Worm (Caenorhabditis elegans) whole organism, early embryonic: Measurements from ENCODE around the gene F59H6.14.
"Not testable (repeated sequence)": the region's sequence is repeated elsewhere in the genome, so short reads cannot be mapped to it uniquely, and the experiment has no call there.

Experiments used
- B0310.2 ChIP-seq: sonication (generic microtip); optimal IDR thresholded peaks from 2 replicates; lab custom pipeline; 2016; ENCODE audit warnings: mild to moderate bottlenecking, missing genetic modification characterization, missing compliant biosample characterization
- F13C5.2 ChIP-seq: sonication (generic microtip); optimal IDR thresholded peaks from 2 replicates; lab custom pipeline; 2017; ENCODE audit warnings: mild to moderate bottlenecking, missing genetic modification characterization, inconsistent platforms, missing compliant biosample characterization
- aly-1 ChIP-seq: sonication (generic microtip); optimal IDR thresholded peaks from 2 replicates; lab custom pipeline; 2016; ENCODE audit warnings: missing genetic modification characterization, missing compliant biosample characterization
- ama-1 ChIP-seq: fragments of 150-350 bp; optimal IDR thresholded peaks from 2 replicates; lab custom pipeline; 2014
- ceh-13 ChIP-seq: fragments of 200-800 bp; sonication (Bioruptor generic); optimal IDR thresholded peaks from 2 replicates; lab custom pipeline; 2018; ENCODE audit warnings: mild to moderate bottlenecking, missing genetic modification characterization, missing compliant biosample characterization
- ceh-36 ChIP-seq: sonication (generic microtip); optimal IDR thresholded peaks from 2 replicates; lab custom pipeline; 2016; ENCODE audit warnings: missing genetic modification characterization, inconsistent platforms, missing compliant biosample characterization
- ets-7 ChIP-seq: sonication (generic microtip); optimal IDR thresholded peaks from 2 replicates; lab custom pipeline; 2016; ENCODE audit warnings: missing genotype, missing genetic modification characterization, missing compliant biosample characterization
- flt-1 ChIP-seq: fragments of 200-800 bp; sonication (Bioruptor generic); IDR thresholded peaks from 2 replicates; pipeline ENCODE4 v1.3.6; 2022; ENCODE audit warnings: missing genetic modification characterization, missing compliant biosample characterization
- hmbx-1 ChIP-seq: sonication (generic microtip); optimal IDR thresholded peaks from 2 replicates; lab custom pipeline; 2016; ENCODE audit warnings: mild to moderate bottlenecking, missing genetic modification characterization, missing compliant biosample characterization
- hmg-4 ChIP-seq: fragments of 200-800 bp; sonication (Bioruptor generic); optimal IDR thresholded peaks from 2 replicates; lab custom pipeline; 2018; ENCODE audit warnings: mild to moderate bottlenecking, missing genetic modification characterization, missing compliant biosample characterization
- hnd-1 ChIP-seq: sonication (generic microtip); optimal IDR thresholded peaks from 2 replicates; lab custom pipeline; 2016; ENCODE audit warnings: missing genetic modification characterization, missing compliant biosample characterization
- pes-1 ChIP-seq: fragments of 200-800 bp; sonication (Bioruptor generic); IDR thresholded peaks from 2 replicates; pipeline ENCODE4 v1.3.6; 2022; ENCODE audit warnings: missing genetic modification reagents, missing genetic modification characterization, missing compliant biosample characterization
- scrt-1 ChIP-seq: fragments of 200-800 bp; sonication (Bioruptor generic); IDR thresholded peaks from 2 replicates; pipeline ENCODE4 v1.3.6; 2022; ENCODE audit warnings: missing genetic modification characterization, missing compliant biosample characterization
- sea-1 ChIP-seq: fragments of 200-800 bp; sonication (Bioruptor generic); conservative IDR thresholded peaks from 2 replicates; pipeline ENCODE4 v1.3.6; 2022; ENCODE audit warnings: missing genetic modification characterization, missing compliant biosample characterization
- tbx-11 ChIP-seq: fragments of 200-800 bp; sonication (Bioruptor generic); IDR thresholded peaks from 2 replicates; pipeline ENCODE4 v1.3.6; 2022; ENCODE audit warnings: missing genetic modification characterization, missing compliant biosample characterization
- tbx-37 ChIP-seq: fragments of 200-800 bp; sonication (Bioruptor generic); conservative IDR thresholded peaks from 2 replicates; pipeline ENCODE4 v1.3.6; 2022; ENCODE audit warnings: missing genetic modification reagents, missing genetic modification characterization, missing compliant biosample characterization
- tra-4 ChIP-seq: sonication (generic microtip); optimal IDR thresholded peaks from 2 replicates; lab custom pipeline; 2017; ENCODE audit warnings: missing genetic modification characterization, missing compliant biosample characterization

F59H6.14 gene

ce11 chrII:2012698-2013097 is 20.7 kb upstream of the F59H6.14 start, which contains the start of gene F59H6.15:
F59H6.15 (plus strand) TSS chrII:2012998.
- no peak for TF ChIP-seq tra-4
- TF ChIP-seq ceh-13, result no peak
- no peak for TF ChIP-seq B0310.2 (tag; lab: Kevin White, UChicago)
- TF ChIP-seq ets-7, result no peak
- no peak for TF ChIP-seq hmbx-1
- TF ChIP-seq aly-1, result no peak
- TF ChIP-seq hmg-4 (GFP tag; lab: Kevin White, UChicago), result no peak
- TF ChIP-seq tbx-11 (GFP tag; lab: Robert Waterston, UW), result no peak
- TF ChIP-seq ama-1, result no peak

DNA sequence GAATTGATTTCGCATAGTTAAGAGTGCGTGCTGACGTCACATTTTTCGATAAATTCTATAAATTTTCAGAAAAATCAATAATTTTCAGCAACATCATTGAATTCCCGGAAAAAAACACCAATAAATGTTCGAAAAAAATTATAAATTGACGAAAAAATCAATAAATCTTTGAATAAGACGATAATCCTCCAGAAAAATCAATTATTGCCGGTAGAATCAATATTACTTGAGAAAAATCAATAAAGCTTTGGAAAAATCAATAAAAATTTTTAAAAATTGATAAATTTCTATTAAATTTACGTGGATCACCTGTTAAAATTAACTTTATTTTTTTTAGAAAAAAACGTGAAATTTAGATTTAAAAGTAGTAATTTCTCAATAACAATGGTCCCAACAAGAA is 19.5 kb upstream of the F59H6.14 start:
- no peak for TF ChIP-seq tra-4
- TF ChIP-seq tbx-11 (GFP tag; lab: Robert Waterston, UW), result no peak
- no peak for TF ChIP-seq scrt-1 (GFP tag; lab: Robert Waterston, UW)
- no peak for TF ChIP-seq hnd-1 (tag; lab: Kevin White, UChicago)
- TF ChIP-seq ceh-36 (tag; lab: Kevin White, UChicago), result no peak
- TF ChIP-seq ceh-13, result no peak
- TF ChIP-seq sea-1 (GFP tag; lab: Robert Waterston, UW), result no peak
- TF ChIP-seq ets-7, result no peak
- TF ChIP-seq hmbx-1, result no peak
- no peak for TF ChIP-seq pes-1 (GFP tag; lab: Robert Waterston, UW)
- TF ChIP-seq aly-1, result no peak
- no peak for TF ChIP-seq flt-1 (GFP tag; lab: Robert Waterston, UW)
- no peak for TF ChIP-seq F13C5.2 (tag; lab: Kevin White, UChicago)
- no peak for TF ChIP-seq B0310.2 (tag; lab: Kevin White, UChicago)
- TF ChIP-seq hmg-4 (GFP tag; lab: Kevin White, UChicago), result no peak

- TF ChIP-seq ama-1; flt-1 (GFP tag; lab: Robert Waterston, UW); scrt-1 (GFP tag; lab: Robert Waterston, UW): not testable (repeated sequence)
Measured at ce11 chrII:2023514-2023913, 9.9 kb upstream of the F59H6.14 start, which contains the start of gene cya-2. cya-2 (minus strand) TSS chrII:2023614.

DNA sequence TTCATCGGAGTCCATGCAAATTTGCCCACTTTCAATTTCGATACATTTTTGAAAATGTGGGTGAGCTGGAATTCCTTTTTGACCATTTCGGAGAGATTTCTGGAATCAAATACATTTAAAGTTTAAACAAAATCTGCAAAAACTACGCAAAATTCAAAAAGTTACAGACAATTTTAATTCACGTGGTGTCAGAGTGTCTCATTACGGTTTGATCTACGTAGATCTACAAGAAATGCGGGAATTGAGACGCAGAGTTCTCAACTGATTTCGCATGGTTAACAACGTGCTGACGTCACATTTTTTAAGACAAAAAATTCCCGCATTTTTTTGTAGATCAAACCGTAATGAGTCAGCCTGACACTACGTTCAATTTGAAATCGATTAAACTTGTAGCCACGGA is 6.9 kb upstream of the F59H6.14 start, which contains the start of gene bath-21:
Gene bath-21 (minus strand): TSS at position 101 of the 400 bp plus-strand sequence.
- TF ChIP-seq hmg-4 (GFP tag; lab: Kevin White, UChicago) (no peak), hnd-1 (tag; lab: Kevin White, UChicago) (no peak), pes-1 (GFP tag; lab: Robert Waterston, UW) (no peak), aly-1 (no peak), sea-1 (GFP tag; lab: Robert Waterston, UW) (no peak), tbx-37 (GFP tag; lab: Robert Waterston, UW) (no peak), ama-1 (no peak), F13C5.2 (tag; lab: Kevin White, UChicago) (no peak), ceh-13 (no peak), tbx-11 (GFP tag; lab: Robert Waterston, UW) (no peak)

DNA sequence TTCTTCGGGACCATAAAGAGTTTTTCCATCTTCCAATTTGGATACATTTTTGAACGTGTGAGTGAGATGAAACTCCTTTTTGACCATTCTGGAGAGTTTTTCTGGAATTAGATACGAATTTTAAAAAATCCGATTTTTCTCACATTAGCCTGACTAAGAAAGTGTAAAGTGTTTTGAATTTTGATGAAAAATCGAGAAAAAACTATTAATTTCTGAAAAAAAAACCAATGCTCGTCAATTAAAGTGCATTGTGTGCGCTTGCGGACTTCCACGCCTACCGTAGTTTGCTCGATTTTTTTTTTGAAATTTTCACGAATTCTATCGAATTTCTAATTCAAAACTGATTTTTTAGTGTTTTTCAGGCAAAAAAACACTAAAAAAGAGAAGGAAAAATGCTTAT is 4.7 kb upstream of the F59H6.14 start, which contains the start of gene bath-1:
Gene bath-1 (minus strand): TSS at position 101 of the 400 bp plus-strand sequence.
- no peak for TF ChIP-seq B0310.2 (tag; lab: Kevin White, UChicago)
- TF ChIP-seq ets-7, result no peak
- TF ChIP-seq ceh-13, result no peak
- TF ChIP-seq ceh-36 (tag; lab: Kevin White, UChicago), result no peak
- TF ChIP-seq scrt-1 (GFP tag; lab: Robert Waterston, UW), result no peak
- no peak for TF ChIP-seq tbx-11 (GFP tag; lab: Robert Waterston, UW)
- TF ChIP-seq pes-1 (GFP tag; lab: Robert Waterston, UW), result no peak
- no peak for TF ChIP-seq sea-1 (GFP tag; lab: Robert Waterston, UW)
- TF ChIP-seq tbx-37 (GFP tag; lab: Robert Waterston, UW), result no peak
- TF ChIP-seq ama-1, result no peak
- TF ChIP-seq flt-1 (GFP tag; lab: Robert Waterston, UW), result no peak
- no peak for TF ChIP-seq F13C5.2 (tag; lab: Kevin White, UChicago)

ce11 chrII:2030367-2030766 is 3.0 kb upstream of the F59H6.14 start, which contains the start of gene bath-3:
bath-3 (minus strand) TSS chrII:2030467.
- TF ChIP-seq ama-1 (no peak), hmbx-1 (no peak), F13C5.2 (tag; lab: Kevin White, UChicago) (no peak), ceh-13 (no peak), scrt-1 (GFP tag; lab: Robert Waterston, UW) (no peak), tbx-11 (GFP tag; lab: Robert Waterston, UW) (no peak), hmg-4 (GFP tag; lab: Kevin White, UChicago) (no peak), sea-1 (GFP tag; lab: Robert Waterston, UW) (no peak), B0310.2 (tag; lab: Kevin White, UChicago) (no peak), hnd-1 (tag; lab: Kevin White, UChicago) (no peak), aly-1 (no peak), ets-7 (no peak), flt-1 (GFP tag; lab: Robert Waterston, UW) (no peak), tbx-37 (GFP tag; lab: Robert Waterston, UW) (no peak), ceh-36 (tag; lab: Kevin White, UChicago) (no peak), tra-4 (no peak), pes-1 (GFP tag; lab: Robert Waterston, UW) (no peak)

DNA sequence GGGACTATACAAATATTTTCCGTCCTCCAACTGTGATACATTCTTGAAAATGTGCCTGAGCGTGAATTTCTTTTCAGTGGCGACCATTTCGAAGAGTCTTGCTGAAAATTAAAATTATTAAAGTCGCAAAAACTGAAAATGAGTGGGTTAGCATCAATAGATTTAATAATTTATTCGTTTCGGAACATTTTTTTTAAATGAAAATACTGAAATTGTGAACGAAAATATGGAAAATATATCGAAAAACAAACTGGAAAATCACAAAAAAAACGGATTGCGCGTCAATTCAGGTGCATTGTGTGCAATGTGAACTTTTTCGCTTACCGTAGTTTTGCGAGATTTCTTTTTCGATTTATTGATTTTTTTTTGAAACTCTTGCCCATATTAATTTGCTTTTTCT is 1.5 kb upstream of the F59H6.14 start, which contains the start of gene bath-5:
Gene bath-5 (minus strand): TSS at position 101 of the 400 bp plus-strand sequence.
- TF ChIP-seq aly-1 (no peak), ceh-13 (no peak), ets-7 (no peak), tbx-11 (GFP tag; lab: Robert Waterston, UW) (no peak), tbx-37 (GFP tag; lab: Robert Waterston, UW) (no peak), hmbx-1 (no peak), pes-1 (GFP tag; lab: Robert Waterston, UW) (no peak), ama-1 (no peak), B0310.2 (tag; lab: Kevin White, UChicago) (no peak), flt-1 (GFP tag; lab: Robert Waterston, UW) (no peak), hmg-4 (GFP tag; lab: Kevin White, UChicago) (no peak), F13C5.2 (tag; lab: Kevin White, UChicago) (no peak), scrt-1 (GFP tag; lab: Robert Waterston, UW) (no peak), ceh-36 (tag; lab: Kevin White, UChicago) (no peak), tra-4 (no peak), hnd-1 (tag; lab: Kevin White, UChicago) (no peak), sea-1 (GFP tag; lab: Robert Waterston, UW) (no peak)
